Worm (Caenorhabditis elegans): ENCODE data around the gene nonu-1.

Gene nonu-1

DNA sequence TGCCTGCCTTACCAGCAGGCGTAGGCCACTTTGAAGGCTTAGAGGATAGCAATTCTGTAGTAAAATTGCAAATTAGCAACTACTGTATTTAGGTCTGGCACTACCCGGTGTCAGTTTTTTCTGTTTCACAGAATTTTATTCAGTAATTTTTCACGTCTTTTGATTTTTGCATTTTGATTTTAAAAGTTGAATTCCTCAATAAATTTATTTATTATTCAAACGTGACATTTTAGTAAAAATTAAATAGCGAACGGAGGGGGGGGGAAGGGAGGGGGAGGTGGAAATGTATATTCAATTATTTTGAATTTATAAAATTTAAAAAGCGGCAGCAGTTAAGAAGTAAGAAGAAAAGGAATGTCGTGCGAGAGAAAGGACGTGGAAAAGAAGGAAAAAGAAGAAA is 32.5 kb downstream of the nonu-1 start, which contains the start of gene F26A1.4:
Gene F26A1.4, plus strand, starts transcription at position 301 of the 400 bp plus-strand sequence.
- TF ChIP-seq bed-3 (GFP tag; optimal IDR thresholded peaks at IDR 0.05) = no peak
- TF ChIP-seq snpc-4 (tag; optimal IDR thresholded peaks at IDR 0.05) = no peak
- no peak for TF ChIP-seq hlh-1 (tag; optimal IDR thresholded peaks at IDR 0.05)
- TF ChIP-seq ceh-43 (GFP tag; optimal IDR thresholded peaks at IDR 0.05) = no peak
- TF ChIP-seq drap-1 (GFP tag; optimal IDR thresholded peaks at IDR 0.05) = no peak
- TF ChIP-seq nhr-76 (tag; optimal IDR thresholded peaks at IDR 0.05) = no peak

DNA sequence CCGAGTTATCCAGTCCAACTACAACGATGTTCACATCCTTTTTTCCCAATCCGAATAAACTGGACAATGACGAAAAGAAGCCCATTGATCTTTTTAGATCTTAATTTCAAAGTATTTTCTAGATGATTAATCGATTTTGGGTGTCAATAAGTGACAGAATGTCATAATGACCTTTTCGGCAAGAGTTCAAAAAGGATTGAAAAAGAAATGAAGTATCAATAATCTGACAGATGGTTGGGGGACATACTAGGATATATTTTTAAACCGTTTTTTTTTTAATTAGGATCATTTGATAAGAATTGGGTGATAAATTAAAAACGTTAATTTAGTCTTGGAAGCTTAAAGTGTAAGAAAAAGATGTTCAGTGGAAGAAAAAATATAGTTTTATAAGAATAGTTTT is 35.0 kb downstream of the nonu-1 start, which contains the start of gene arl-6:
Gene arl-6, minus strand, starts transcription at position 101 of the 400 bp plus-strand sequence.
- no peak for TF ChIP-seq unc-62 (GFP tag; optimal IDR thresholded peaks at IDR 0.05)
- no peak for TF ChIP-seq sem-2 (GFP tag; optimal IDR thresholded peaks at IDR 0.05)
- no peak for TF ChIP-seq ztf-11 (tag; optimal IDR thresholded peaks at IDR 0.05)
- TF ChIP-seq elt-3 (tag; optimal IDR thresholded peaks at IDR 0.05) = no peak
- no peak for TF ChIP-seq ces-1 (GFP tag; optimal IDR thresholded peaks at IDR 0.05)
- TF ChIP-seq nhr-237 (tag; optimal IDR thresholded peaks at IDR 0.05) = no peak
- TF ChIP-seq nhr-2 (tag; optimal IDR thresholded peaks at IDR 0.05) = no peak
- no peak for TF ChIP-seq mab-5 (tag; optimal IDR thresholded peaks at IDR 0.05)
- TF ChIP-seq tbx-8 (GFP tag; optimal IDR thresholded peaks at IDR 0.05) = no peak
- TF ChIP-seq blmp-1 (tag; optimal IDR thresholded peaks at IDR 0.05) = no peak
- no peak for TF ChIP-seq nhr-76 (tag; optimal IDR thresholded peaks at IDR 0.05)
- TF ChIP-seq lin-13 (tag; optimal IDR thresholded peaks at IDR 0.05) = no peak
- TF ChIP-seq ceh-83 (GFP tag; optimal IDR thresholded peaks at IDR 0.05) = no peak
- no peak for TF ChIP-seq ham-2 (GFP tag; optimal IDR thresholded peaks at IDR 0.05)
- TF ChIP-seq nhr-12 (tag; optimal IDR thresholded peaks at IDR 0.05) = no peak

DNA sequence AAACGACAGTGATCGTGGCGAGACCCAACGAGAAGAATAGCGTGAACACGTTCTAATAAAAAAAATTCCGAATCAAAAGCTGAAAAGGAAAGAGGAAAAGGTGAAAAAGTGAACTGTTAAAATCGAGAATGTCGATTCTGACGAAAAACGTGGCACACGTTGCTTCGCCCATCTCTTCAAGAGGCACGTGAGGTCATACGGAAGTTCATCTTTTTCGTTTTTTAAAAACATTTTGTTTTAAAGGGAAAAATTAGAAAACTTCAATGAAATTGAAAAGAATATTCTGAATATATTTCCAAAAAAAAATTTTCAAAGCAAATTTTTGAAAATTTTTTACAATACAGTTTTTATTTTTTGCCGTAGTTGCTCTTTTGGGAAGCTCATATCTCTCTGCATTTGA is 38.5 kb downstream of the nonu-1 start, which contains the start of gene C38D4.7:
Gene C38D4.7, minus strand, starts transcription at position 101 of the 400 bp plus-strand sequence.
- TF ChIP-seq lin-32 (GFP tag; optimal IDR thresholded peaks at IDR 0.05) (no peak), mls-2 (tag; optimal IDR thresholded peaks at IDR 0.05) (no peak), mab-5 (tag; optimal IDR thresholded peaks at IDR 0.05) (no peak), unc-39 (tag; optimal IDR thresholded peaks at IDR 0.05) (no peak), blmp-1 (tag; optimal IDR thresholded peaks at IDR 0.05) (no peak), nhr-237 (tag; optimal IDR thresholded peaks at IDR 0.05) (no peak), ztf-11 (tag; optimal IDR thresholded peaks at IDR 0.05) (no peak), nhr-76 (tag; optimal IDR thresholded peaks at IDR 0.05) (no peak), zip-8 (tag; optimal IDR thresholded peaks at IDR 0.05) (no peak), nhr-12 (tag; optimal IDR thresholded peaks at IDR 0.05) (no peak), tbx-8 (GFP tag; optimal IDR thresholded peaks at IDR 0.05) (no peak), pha-4 (tag; optimal IDR thresholded peaks at IDR 0.05) (no peak), nhr-28 (tag; optimal IDR thresholded peaks at IDR 0.05) (no peak), unc-62 (GFP tag; optimal IDR thresholded peaks at IDR 0.05) (no peak), ceh-83 (GFP tag; optimal IDR thresholded peaks at IDR 0.05) (no peak), sptf-1 (tag; optimal IDR thresholded peaks at IDR 0.05) (no peak)

DNA sequence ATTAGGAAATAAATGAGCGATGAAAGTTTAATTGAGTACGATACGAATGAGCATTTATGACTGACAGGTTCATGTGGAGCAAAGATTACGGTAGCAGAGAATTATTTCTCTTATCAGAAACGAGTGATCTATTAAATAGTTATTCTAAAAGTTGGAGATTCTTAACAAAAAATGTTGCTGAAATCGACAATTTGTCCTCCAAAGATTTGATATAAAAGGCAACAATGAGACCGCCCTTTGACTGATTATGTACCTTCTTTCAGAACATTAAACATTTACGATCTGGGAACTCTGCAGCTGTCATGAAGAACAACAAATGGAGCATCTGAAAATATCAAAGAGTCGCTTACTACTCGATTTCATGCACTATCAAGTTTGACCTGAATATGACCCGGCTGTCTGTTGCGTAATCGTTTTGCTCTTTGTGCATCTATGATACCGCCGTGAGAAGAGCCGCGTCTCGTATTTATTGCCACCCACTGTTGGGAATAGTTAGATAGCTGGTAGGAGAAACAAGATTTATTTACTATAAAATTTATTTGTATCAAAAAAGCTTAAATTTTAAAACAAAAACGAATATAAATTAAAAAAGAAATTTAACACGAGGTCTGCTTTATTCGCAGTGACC is 40.1 kb downstream of the nonu-1 start, which contains the start of gene pal-1:
Gene pal-1, minus strand, starts transcription at position 51 of the 628 bp plus-strand sequence.
- TF ChIP-seq zip-8 (tag; optimal IDR thresholded peaks at IDR 0.05) = peak; percentile 60
- TF ChIP-seq nhr-76 (tag; optimal IDR thresholded peaks at IDR 0.05) = no peak
- TF ChIP-seq nhr-2 (tag; optimal IDR thresholded peaks at IDR 0.05) = peak; percentile 53
- no peak for TF ChIP-seq mab-5 (tag; optimal IDR thresholded peaks at IDR 0.05)

DNA sequence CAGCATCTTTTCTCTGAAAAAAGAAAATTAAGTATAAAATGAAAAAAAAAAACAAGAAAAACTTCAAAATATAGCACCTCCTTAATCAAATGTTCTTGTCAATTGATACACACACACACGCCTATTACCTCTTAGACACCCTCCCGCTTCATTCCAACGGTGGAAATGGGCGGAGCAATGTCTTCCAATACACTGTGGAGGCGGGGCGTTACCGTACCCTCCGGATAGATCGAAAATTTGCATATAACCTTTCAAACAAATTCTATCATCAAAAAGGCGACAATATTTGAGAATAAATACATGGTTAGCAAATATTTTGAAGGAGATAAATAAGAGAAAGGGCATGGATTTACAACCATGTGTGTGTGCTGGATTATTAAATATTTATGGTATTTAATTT is 41.6 kb downstream of the nonu-1 start:
- TF ChIP-seq lsy-2 (tag; optimal IDR thresholded peaks at IDR 0.05) (peak; percentile 87), nhr-2 (tag; optimal IDR thresholded peaks at IDR 0.05) (no peak), mls-2 (tag; optimal IDR thresholded peaks at IDR 0.05) (no peak), ztf-11 (tag; optimal IDR thresholded peaks at IDR 0.05) (no peak)

DNA sequence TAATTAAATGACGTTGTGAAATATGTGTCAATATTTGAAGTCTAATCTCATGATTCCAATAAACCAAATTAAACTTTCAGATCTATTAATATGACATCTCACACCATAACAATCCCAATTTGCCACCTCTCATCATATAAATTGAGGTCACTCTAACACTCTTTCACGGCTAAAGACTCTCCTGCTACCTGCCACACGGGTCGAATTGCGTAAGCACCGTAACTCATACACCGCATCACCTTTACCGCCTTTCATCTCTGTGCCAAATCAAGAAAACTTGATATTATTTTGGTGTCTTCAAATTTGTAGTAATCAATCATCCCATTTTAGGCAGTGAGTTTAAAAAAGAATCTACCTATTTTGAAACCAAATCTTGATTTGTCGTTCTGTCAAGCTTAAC is 43.4 kb downstream of the nonu-1 start:
- no peak for TF ChIP-seq bed-3 (GFP tag; optimal IDR thresholded peaks at IDR 0.05)
- TF ChIP-seq ceh-39 (tag; optimal IDR thresholded peaks at IDR 0.05) = no peak
- no peak for TF ChIP-seq ceh-83 (GFP tag; optimal IDR thresholded peaks at IDR 0.05)
- peak; percentile 95 for TF ChIP-seq nhr-2 (tag; optimal IDR thresholded peaks at IDR 0.05)
- TF ChIP-seq lsy-2 (tag; optimal IDR thresholded peaks at IDR 0.05) = no peak
- TF ChIP-seq drap-1 (GFP tag; optimal IDR thresholded peaks at IDR 0.05) = no peak

All from whole organism, mixed stage, embryonic.